Fruit fly (Drosophila melanogaster): Measurements from ENCODE around the gene CG32811.

Gene CG32811

dm6 chrX:1303961-1304360 is 5.8 kb upstream of the CG32811 start:
- TF ChIP-seq h (optimal IDR thresholded peaks at IDR 0.05) (no peak), insv (optimal IDR thresholded peaks at IDR 0.05) (no peak), Myc (optimal IDR thresholded peaks at IDR 0.05) (no peak), Sin3A (optimal IDR thresholded peaks at IDR 0.05) (no peak), psq (optimal IDR thresholded peaks at IDR 0.05) (no peak), ttk (optimal IDR thresholded peaks at IDR 0.05) (no peak)

dm6 chrX:1299928-1300327 is 1.7 kb upstream of the CG32811 start:
- TF ChIP-seq psq (optimal IDR thresholded peaks at IDR 0.05) = no peak
- no peak for TF ChIP-seq Myc (optimal IDR thresholded peaks at IDR 0.05)
- no peak for TF ChIP-seq Sin3A (optimal IDR thresholded peaks at IDR 0.05)
- no peak for TF ChIP-seq insv (optimal IDR thresholded peaks at IDR 0.05)
- no peak for TF ChIP-seq ttk (optimal IDR thresholded peaks at IDR 0.05)
- no peak for TF ChIP-seq h (optimal IDR thresholded peaks at IDR 0.05)

- TF ChIP-seq h (optimal IDR thresholded peaks at IDR 0.05) = no peak
These were observed 9.1 kb downstream of the CG32811 start for dm6 chrX:1288924-1289608.

- TF ChIP-seq Myc (optimal IDR thresholded peaks at IDR 0.05) (no peak), Sin3A (optimal IDR thresholded peaks at IDR 0.05) (no peak), insv (optimal IDR thresholded peaks at IDR 0.05) (no peak), psq (optimal IDR thresholded peaks at IDR 0.05) (no peak), h (optimal IDR thresholded peaks at IDR 0.05) (no peak), ttk (optimal IDR thresholded peaks at IDR 0.05) (no peak)
These were observed 11.0 kb downstream of the CG32811 start, which contains the start of gene CG32812 for dm6 chrX:1286868-1287835. Gene CG32812, plus strand, starts transcription at chrX:1287290.

- TF ChIP-seq psq (optimal IDR thresholded peaks at IDR 0.05) (no peak), Myc (optimal IDR thresholded peaks at IDR 0.05) (no peak), ttk (optimal IDR thresholded peaks at IDR 0.05) (no peak), insv (optimal IDR thresholded peaks at IDR 0.05) (no peak), Sin3A (optimal IDR thresholded peaks at IDR 0.05) (no peak), h (optimal IDR thresholded peaks at IDR 0.05) (no peak)
These were observed 12.1 kb downstream of the CG32811 start for dm6 chrX:1286136-1286535.

dm6 chrX:1285273-1285672 is 12.9 kb downstream of the CG32811 start:
- no peak for TF ChIP-seq h (optimal IDR thresholded peaks at IDR 0.05)
- TF ChIP-seq Myc (optimal IDR thresholded peaks at IDR 0.05) = no peak
- no peak for TF ChIP-seq psq (optimal IDR thresholded peaks at IDR 0.05)
- TF ChIP-seq insv (optimal IDR thresholded peaks at IDR 0.05) = no peak
- TF ChIP-seq Sin3A (optimal IDR thresholded peaks at IDR 0.05) = no peak
- no peak for TF ChIP-seq ttk (optimal IDR thresholded peaks at IDR 0.05)

- TF ChIP-seq ttk (optimal IDR thresholded peaks at IDR 0.05) (no peak), h (optimal IDR thresholded peaks at IDR 0.05) (no peak), Sin3A (optimal IDR thresholded peaks at IDR 0.05) (no peak), psq (optimal IDR thresholded peaks at IDR 0.05) (no peak), Myc (optimal IDR thresholded peaks at IDR 0.05) (no peak), insv (optimal IDR thresholded peaks at IDR 0.05) (no peak)
These were observed 13.9 kb downstream of the CG32811 start for dm6 chrX:1284238-1284637.

dm6 chrX:1282953-1283568 is 15.1 kb downstream of the CG32811 start:
- TF ChIP-seq ttk (optimal IDR thresholded peaks at IDR 0.05) (no peak), Sin3A (optimal IDR thresholded peaks at IDR 0.05) (no peak), h (optimal IDR thresholded peaks at IDR 0.05) (no peak), psq (optimal IDR thresholded peaks at IDR 0.05) (no peak), Myc (optimal IDR thresholded peaks at IDR 0.05) (no peak), insv (optimal IDR thresholded peaks at IDR 0.05) (no peak)

- TF ChIP-seq ttk (optimal IDR thresholded peaks at IDR 0.05) = no peak
- no peak for TF ChIP-seq psq (optimal IDR thresholded peaks at IDR 0.05)
- TF ChIP-seq Sin3A (optimal IDR thresholded peaks at IDR 0.05) = no peak
- no peak for TF ChIP-seq Myc (optimal IDR thresholded peaks at IDR 0.05)
- TF ChIP-seq insv (optimal IDR thresholded peaks at IDR 0.05) = no peak
- no peak for TF ChIP-seq h (optimal IDR thresholded peaks at IDR 0.05)
These were observed 15.8 kb downstream of the CG32811 start for dm6 chrX:1282433-1282832.

dm6 chrX:1278825-1279643 is 19.2 kb downstream of the CG32811 start:
- TF ChIP-seq h (optimal IDR thresholded peaks at IDR 0.05) (no peak), Sin3A (optimal IDR thresholded peaks at IDR 0.05) (no peak), psq (optimal IDR thresholded peaks at IDR 0.05) (no peak), insv (optimal IDR thresholded peaks at IDR 0.05) (no peak), ttk (optimal IDR thresholded peaks at IDR 0.05) (no peak), Myc (optimal IDR thresholded peaks at IDR 0.05) (no peak)

dm6 chrX:1277528-1277883 is 20.7 kb downstream of the CG32811 start:
- TF ChIP-seq insv (optimal IDR thresholded peaks at IDR 0.05) (no peak), ttk (optimal IDR thresholded peaks at IDR 0.05) (no peak), psq (optimal IDR thresholded peaks at IDR 0.05) (no peak), Myc (optimal IDR thresholded peaks at IDR 0.05) (no peak), h (optimal IDR thresholded peaks at IDR 0.05) (no peak), Sin3A (optimal IDR thresholded peaks at IDR 0.05) (no peak)

All from Kc167 (cell line).